Worm (Caenorhabditis elegans): Measurements from ENCODE around the gene ced-13.

DNA sequence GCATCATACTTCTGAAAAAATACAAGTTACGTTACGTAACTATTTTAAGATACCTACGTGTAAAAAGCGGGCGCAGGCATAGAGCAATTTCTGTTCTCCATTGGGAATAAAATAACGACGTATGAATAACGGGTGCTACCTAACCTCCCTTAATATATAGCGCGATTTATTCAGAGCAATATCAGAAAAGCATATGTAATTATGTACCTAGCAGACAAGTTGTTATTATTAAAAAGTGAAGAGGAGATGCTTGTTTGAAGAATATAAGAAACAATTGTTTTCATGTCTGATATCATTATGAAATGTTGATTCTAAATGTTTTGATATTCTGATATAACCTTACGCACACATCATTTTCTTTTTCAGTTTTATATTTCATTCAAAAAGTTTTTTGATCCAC, 19.5 kb upstream of the ced-13 start, which contains the start of gene srh-11:
- TF ChIP-seq ces-1 (GFP tag; optimal IDR thresholded peaks at IDR 0.05): no peak
- no peak for TF ChIP-seq unc-39 (tag; optimal IDR thresholded peaks at IDR 0.05)
- no peak for TF ChIP-seq snpc-4 (tag; optimal IDR thresholded peaks at IDR 0.05)
- TF ChIP-seq lin-13 (tag; optimal IDR thresholded peaks at IDR 0.05): no peak
